Worm (Caenorhabditis elegans) whole organism, L4 larva: ENCODE measurements around the gene ndus-8.
A peak's percentile ranks its signal among the peaks of the same experiment; 100 is the strongest.

Source experiments
- T20F7.1 ChIP-seq: fragments of 200-800 bp; sonication (Bioruptor generic); optimal IDR thresholded peaks from 2 replicates; lab custom pipeline; 2018; ENCODE audit warnings: mild to moderate bottlenecking, missing genetic modification characterization, missing compliant biosample characterization
- arid-1 ChIP-seq: fragments of 200-800 bp; sonication (Bioruptor generic); conservative IDR thresholded peaks from 2 replicates; pipeline ENCODE4 v1.3.6; 2022; ENCODE audit warnings: missing genetic modification reagents, missing genetic modification characterization, missing compliant biosample characterization
- attf-4 ChIP-seq: sonication (generic microtip); optimal IDR thresholded peaks from 3 replicates; lab custom pipeline; 2017; ENCODE audit warnings: missing biosample characterization, missing genetic modification characterization
- daf-16 ChIP-seq, 3 experiments: sonication (generic microtip); optimal IDR thresholded peaks; 2 replicates each; lab custom pipeline; 2016 to 2017; ENCODE audit warnings: missing genetic modification characterization in 3 of 3, missing genetic modification reagents in 3 of 3, mild to moderate bottlenecking in 2 of 3, missing compliant biosample characterization in 2 of 3, missing biosample characterization in 1 of 3, moderate library complexity in 1 of 3
- dmd-6 ChIP-seq: fragments of 200-800 bp; sonication (Bioruptor generic); IDR thresholded peaks from 2 replicates; pipeline ENCODE4 v1.3.6; 2022; ENCODE audit warnings: missing genetic modification reagents, missing genetic modification characterization, missing compliant biosample characterization
- dmd-8 ChIP-seq: fragments of 200-800 bp; sonication (Bioruptor generic); IDR thresholded peaks from 2 replicates; pipeline ENCODE4 v1.3.6; 2022; ENCODE audit warnings: missing genetic modification characterization, missing compliant biosample characterization
- dpl-1 ChIP-seq: fragments of 150-350 bp; optimal IDR thresholded peaks from 2 replicates; lab custom pipeline; 2014; ENCODE audit warnings: missing biosample characterization, missing genetic modification reagents, missing genetic modification characterization
- dve-1 ChIP-seq: sonication (generic microtip); optimal IDR thresholded peaks from 2 replicates; lab custom pipeline; 2017; ENCODE audit warnings: antibody characterized with exemption, mild to moderate bottlenecking, missing genetic modification characterization, missing compliant biosample characterization; ENCODE audit not compliant: insufficient read depth
- egl-43 ChIP-seq: fragments of 200-800 bp; sonication (Bioruptor generic); IDR thresholded peaks from 2 replicates; pipeline ENCODE4 v1.3.6; 2022; ENCODE audit warnings: missing genetic modification reagents, missing genetic modification characterization, missing compliant biosample characterization
- fkh-10 ChIP-seq: fragments of 150-350 bp; optimal IDR thresholded peaks from 2 replicates; lab custom pipeline; 2014; ENCODE audit warnings: missing biosample characterization, missing genetic modification reagents, missing genetic modification characterization
- gei-8 ChIP-seq: fragments of 200-800 bp; sonication (Bioruptor generic); optimal IDR thresholded peaks from 2 replicates; lab custom pipeline; 2018; ENCODE audit warnings: mild to moderate bottlenecking, missing genetic modification characterization, missing compliant biosample characterization
- hif-1 ChIP-seq, 2 experiments: sonication (generic microtip); optimal IDR thresholded peaks; 2 replicates each; lab custom pipeline; 2016 to 2017; ENCODE audit warnings: missing compliant biosample characterization in 2 of 2, missing genetic modification characterization in 2 of 2, missing genetic modification reagents in 2 of 2, missing genotype in 2 of 2, mild to moderate bottlenecking in 1 of 2
- hlh-11 ChIP-seq: fragments of 200-800 bp; sonication (Bioruptor generic); optimal IDR thresholded peaks from 2 replicates; lab custom pipeline; 2018; ENCODE audit warnings: mild to moderate bottlenecking, missing genetic modification characterization, missing compliant biosample characterization
- hlh-30 ChIP-seq: sonication (generic microtip); optimal IDR thresholded peaks from 2 replicates; lab custom pipeline; 2017; ENCODE audit warnings: antibody characterized with exemption, mild to moderate bottlenecking, missing genetic modification characterization, missing compliant biosample characterization; ENCODE audit not compliant: insufficient read depth
- lin-1 ChIP-seq: fragments of 200-800 bp; sonication (Bioruptor generic); IDR thresholded peaks from 2 replicates; pipeline ENCODE4 v1.3.6; 2022; ENCODE audit warnings: missing genetic modification reagents, missing genetic modification characterization, missing compliant biosample characterization
- lin-29 ChIP-seq: fragments of 200-800 bp; sonication (Bioruptor generic); IDR thresholded peaks from 2 replicates; pipeline ENCODE4 v1.3.6; 2022; ENCODE audit warnings: missing genetic modification reagents, missing genetic modification characterization, missing compliant biosample characterization
- lin-38 ChIP-seq: fragments of 200-800 bp; sonication (Bioruptor generic); IDR thresholded peaks from 2 replicates; pipeline ENCODE4 v1.3.6; 2022; ENCODE audit warnings: missing genetic modification reagents, missing genetic modification characterization, missing compliant biosample characterization
- lir-3 ChIP-seq: sonication (generic microtip); optimal IDR thresholded peaks from 2 replicates; lab custom pipeline; 2016; ENCODE audit warnings: mild to moderate bottlenecking, missing genetic modification characterization, missing compliant biosample characterization
- lsy-2 ChIP-seq, 2 experiments: fragments of 150-350 bp in 1 of 2; sonication (generic microtip) in 1 of 2; optimal IDR thresholded peaks; 2 replicates each; lab custom pipeline; 2014 to 2017; ENCODE audit warnings: missing biosample characterization in 2 of 2, missing genetic modification characterization in 2 of 2
- mdl-1 ChIP-seq, 2 experiments: fragments of 150-350 bp in 1 of 2; sonication (generic microtip) in 1 of 2; optimal IDR thresholded peaks; 2 replicates each; lab custom pipeline; 2014 to 2017; ENCODE audit warnings: missing biosample characterization in 2 of 2, missing genetic modification characterization in 2 of 2
- mep-1 ChIP-seq: fragments of 150-350 bp; sonication (generic microtip); optimal IDR thresholded peaks from 3 replicates; lab custom pipeline; 2014; ENCODE audit warnings: missing biosample characterization, missing genetic modification characterization
- mes-2 ChIP-seq: sonication (generic microtip); optimal IDR thresholded peaks from 2 replicates; lab custom pipeline; 2016; ENCODE audit warnings: missing genotype, mild to moderate bottlenecking, missing genetic modification characterization, missing compliant biosample characterization; ENCODE audit not compliant: poor library complexity, severe bottlenecking
- nhr-102 ChIP-seq: sonication (generic microtip); optimal IDR thresholded peaks from 2 replicates; lab custom pipeline; 2016; ENCODE audit warnings: mild to moderate bottlenecking, missing genetic modification characterization, moderate library complexity, missing compliant biosample characterization
- nhr-11 ChIP-seq: fragments of 150-350 bp; optimal IDR thresholded peaks from 2 replicates; lab custom pipeline; 2014; ENCODE audit warnings: missing biosample characterization, missing genetic modification characterization
- nhr-237 ChIP-seq: sonication (generic microtip); optimal IDR thresholded peaks from 2 replicates; lab custom pipeline; 2017; ENCODE audit warnings: missing biosample characterization, missing genetic modification characterization
- nhr-25 ChIP-seq: sonication (generic microtip); optimal IDR thresholded peaks from 2 replicates; lab custom pipeline; 2017; ENCODE audit warnings: missing genetic modification characterization, mild to moderate bottlenecking, missing compliant biosample characterization, antibody characterized with exemption, moderate library complexity, borderline replicate concordance; ENCODE audit not compliant: insufficient read depth
- nhr-28 ChIP-seq: fragments of 150-350 bp; optimal IDR thresholded peaks from 2 replicates; lab custom pipeline; 2014; ENCODE audit warnings: missing biosample characterization, missing genetic modification characterization
- nhr-41 ChIP-seq: fragments of 200-800 bp; sonication (Bioruptor generic); IDR thresholded peaks from 2 replicates; pipeline ENCODE4 v1.3.6; 2022; ENCODE audit warnings: missing genetic modification reagents, missing genetic modification characterization, missing compliant biosample characterization
- nhr-48 ChIP-seq: sonication (generic microtip); optimal IDR thresholded peaks from 2 replicates; lab custom pipeline; 2016; ENCODE audit warnings: mild to moderate bottlenecking, missing genetic modification characterization, missing compliant biosample characterization
- nhr-77 ChIP-seq: fragments of 150-350 bp; optimal IDR thresholded peaks from 2 replicates; lab custom pipeline; 2014; ENCODE audit warnings: missing biosample characterization, missing genetic modification characterization
- pqm-1 ChIP-seq: sonication (generic microtip); optimal IDR thresholded peaks from 2 replicates; lab custom pipeline; 2017; ENCODE audit warnings: missing biosample characterization, missing genetic modification characterization
- saeg-2 ChIP-seq: fragments of 200-800 bp; sonication (Bioruptor generic); IDR thresholded peaks from 2 replicates; pipeline ENCODE4 v1.3.6; 2022; ENCODE audit warnings: missing genetic modification reagents, missing genetic modification characterization, missing compliant biosample characterization
- set-16 ChIP-seq: fragments of 200-800 bp; sonication (Bioruptor generic); IDR thresholded peaks from 2 replicates; pipeline ENCODE4 v1.3.6; 2022; ENCODE audit warnings: missing genetic modification reagents, missing genetic modification characterization, missing compliant biosample characterization
- skn-1 ChIP-seq: fragments of 150-350 bp; optimal IDR thresholded peaks from 2 replicates; lab custom pipeline; 2014; ENCODE audit warnings: missing biosample characterization, missing genetic modification characterization
- spr-1 ChIP-seq: sonication (generic microtip); optimal IDR thresholded peaks from 2 replicates; lab custom pipeline; 2016; ENCODE audit warnings: mild to moderate bottlenecking, missing genetic modification characterization, missing compliant biosample characterization
- unc-130 ChIP-seq: sonication (generic microtip); optimal IDR thresholded peaks from 2 replicates; lab custom pipeline; 2016; ENCODE audit warnings: missing genetic modification reagents, missing genetic modification characterization, missing compliant biosample characterization
- unc-62 ChIP-seq, 3 experiments: fragments of 150-350 bp in 1 of 3; sonication (generic microtip); optimal IDR thresholded peaks in 2 of 3; peaks in 1 of 3; 1 replicate in 1 of 3; 2 replicates in 2 of 3; lab custom pipeline; 2014 to 2017; ENCODE audit warnings: missing biosample characterization in 3 of 3, missing genetic modification characterization in 3 of 3, missing genetic modification reagents in 3 of 3, missing genotype in 1 of 3
- zip-2 ChIP-seq: fragments of 150-350 bp; optimal IDR thresholded peaks from 2 replicates; lab custom pipeline; 2014; ENCODE audit warnings: missing biosample characterization, missing genetic modification characterization

The ndus-8 gene

DNA sequence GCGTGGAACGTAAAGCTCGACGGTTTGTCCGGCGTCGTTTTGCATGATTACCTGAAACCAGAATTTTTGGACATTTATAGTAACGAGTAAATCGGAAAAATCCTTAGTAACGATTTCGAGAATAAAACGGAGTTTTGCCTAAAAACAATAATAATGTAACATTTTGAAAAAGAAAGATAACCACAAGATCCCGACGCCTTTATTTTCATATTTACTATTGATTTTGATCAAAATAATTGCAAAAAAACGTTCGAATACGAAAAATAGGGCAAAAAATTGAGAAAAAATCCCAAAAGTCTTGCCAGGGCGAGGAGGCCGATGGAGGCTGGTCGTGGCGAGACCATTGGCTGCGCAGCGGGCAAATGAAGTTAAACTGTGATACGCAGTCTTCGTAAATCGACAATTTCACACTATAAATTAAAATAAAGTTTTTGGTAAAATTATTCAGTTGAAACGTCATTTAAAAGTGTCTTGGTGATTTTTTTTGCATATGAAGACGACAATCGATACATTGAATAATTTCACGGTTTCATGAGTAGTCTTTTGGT, 44.3 kb downstream of the ndus-8 start, which contains the start of gene rps-21 (continued):
- TF ChIP-seq lsy-2 (tag; optimal IDR thresholded peaks at IDR 0.05; lab: Kevin White, UChicago) (peak; percentile 9 to 92), fkh-10 (GFP tag; lab: Kevin White, UChicago) (peak; percentile 9), unc-130 (GFP tag; lab: Kevin White, UChicago) (peak; percentile 38), lin-29 (GFP tag; lab: Robert Waterston, UW) (no peak), hif-1 (tag; optimal IDR thresholded peaks at IDR 0.05; lab: Kevin White, UChicago) (peak in 1 of 2 experiments; percentile 63), T20F7.1 (peak; percentile 78), dpl-1 (GFP tag; lab: Kevin White, UChicago) (peak; percentile 82), lir-3 (no peak), spr-1 (no peak), dmd-8 (no peak), lin-1 (GFP tag; lab: Robert Waterston, UW) (no peak), nhr-25 (tag; lab: Kevin White, UChicago) (peak; percentile 49), arid-1 (GFP tag; lab: Robert Waterston, UW) (0 out of 2 replicates have a peak, but pooled peaks have one; percentile 23), unc-62 (GFP tag; optimal IDR thresholded peaks at IDR 0.05 in 1 of 2; lab: Kevin White, UChicago) (peak in 1 of 2 experiments; percentile 77), unc-62 (tag; optimal IDR thresholded peaks at IDR 0.05; lab: Kevin White, UChicago) (no peak), skn-1 (no peak), mep-1 (tag; lab: Kevin White, UChicago) (peak; percentile 82), nhr-237 (tag; lab: Kevin White, UChicago) (no peak), mdl-1 (tag; optimal IDR thresholded peaks at IDR 0.05; lab: Kevin White, UChicago) (peak; percentile 4 to 28), saeg-2 (GFP tag; lab: Robert Waterston, UW) (no peak), nhr-11 (peak; percentile 91), nhr-102 (peak; percentile 15)

- TF ChIP-seq lin-38 (GFP tag; lab: Robert Waterston, UW) (peak; percentile 41), dve-1 (peak; percentile 50), egl-43 (GFP tag; lab: Robert Waterston, UW) (no peak), pqm-1 (tag; lab: Kevin White, UChicago) (peak; percentile 43), nhr-28 (tag; lab: Kevin White, UChicago) (peak; percentile 62), dmd-6 (GFP tag; lab: Robert Waterston, UW) (peak; percentile 43), nhr-48 (tag; lab: Kevin White, UChicago) (no peak), set-16 (GFP tag; lab: Robert Waterston, UW) (no peak), attf-4 (tag; lab: Kevin White, UChicago) (no peak), zip-2 (tag; lab: Kevin White, UChicago) (no peak), nhr-77 (tag; lab: Kevin White, UChicago) (peak; percentile 27), hlh-30 (tag; lab: Kevin White, UChicago) (peak; percentile 13), nhr-11 (no peak), hlh-11 (tag; lab: Kevin White, UChicago) (peak; percentile 67), lsy-2 (tag; optimal IDR thresholded peaks at IDR 0.05; lab: Kevin White, UChicago) (peak in 1 of 2 experiments; percentile 23), nhr-41 (GFP tag; lab: Robert Waterston, UW) (peak; percentile 57; the same call in 1 of the 2 replicates), nhr-102 (peak; percentile 7), daf-16 (GFP tag; optimal IDR thresholded peaks at IDR 0.05; lab: Kevin White, UChicago) (no peak), daf-16 (tag; optimal IDR thresholded peaks at IDR 0.05; lab: Kevin White, UChicago) (peak; percentile 81), gei-8 (no peak), mes-2 (tag; lab: Kevin White, UChicago) (peak; percentile 42)
These were observed 45.5 kb downstream of the ndus-8 start, which contains the start of the genes F37C12.21 and F37C12.10 for ce11 chrIII:7188300-7189052. Gene F37C12.21, plus strand, starts transcription at chrIII:7188357. Gene F37C12.10, minus strand, starts transcription at chrIII:7188384.
